Worm (Caenorhabditis elegans) whole organism, L1 larva: ENCODE data around the gene tag-335.

Experiments used
- C16A3.4 ChIP-seq: fragments of 150-350 bp; optimal IDR thresholded peaks from 2 replicates; lab custom pipeline; 2014; ENCODE audit warnings: missing biosample characterization, missing genetic modification characterization
- F16B12.6 ChIP-seq: fragments of 150-350 bp; optimal IDR thresholded peaks from 2 replicates; lab custom pipeline; 2014; ENCODE audit warnings: missing biosample characterization, missing genetic modification characterization
- Y116A8C.19 ChIP-seq: sonication (generic microtip); optimal IDR thresholded peaks from 2 replicates; lab custom pipeline; 2016; ENCODE audit warnings: missing compliant biosample characterization, missing genetic modification characterization, borderline replicate concordance
- alr-1 ChIP-seq: fragments of 200-800 bp; sonication (Bioruptor generic); optimal IDR thresholded peaks from 2 replicates; lab custom pipeline; 2018; ENCODE audit warnings: borderline replicate concordance, mild to moderate bottlenecking, missing genetic modification characterization, missing compliant biosample characterization
- ama-1 ChIP-seq: fragments of 150-350 bp; optimal IDR thresholded peaks from 2 replicates; lab custom pipeline; 2014
- blmp-1 ChIP-seq: fragments of 150-350 bp; optimal IDR thresholded peaks from 2 replicates; lab custom pipeline; 2014; ENCODE audit warnings: missing biosample characterization, missing genetic modification characterization
- dpl-1 ChIP-seq, 3 experiments: fragments of 150-350 bp in 2 of 3; sonication (generic microtip) in 1 of 3; optimal IDR thresholded peaks; 2 replicates each; lab custom pipeline; 2014 to 2017; ENCODE audit warnings: missing biosample characterization in 3 of 3, missing genetic modification characterization in 3 of 3, missing genetic modification reagents in 3 of 3
- dsc-1 ChIP-seq: sonication (generic microtip); optimal IDR thresholded peaks from 2 replicates; lab custom pipeline; 2016; ENCODE audit warnings: mild to moderate bottlenecking, missing genetic modification characterization, missing compliant biosample characterization
- efl-1 ChIP-seq, 4 experiments: fragments of 150-350 bp; optimal IDR thresholded peaks in 3 of 4; peaks in 1 of 4; 1 replicate in 1 of 4; 2 replicates in 3 of 4; lab custom pipeline; 2014; ENCODE audit warnings: missing biosample characterization in 2 of 4, missing genetic modification characterization in 2 of 4, missing genetic modification reagents in 2 of 4
- efl-3 ChIP-seq: fragments of 200-800 bp; sonication (Bioruptor generic); optimal IDR thresholded peaks from 2 replicates; lab custom pipeline; 2018; ENCODE audit warnings: mild to moderate bottlenecking, missing genetic modification characterization, missing compliant biosample characterization
- egl-13 ChIP-seq: sonication (generic microtip); optimal IDR thresholded peaks from 2 replicates; lab custom pipeline; 2016; ENCODE audit warnings: missing genotype, missing genetic modification reagents, missing genetic modification characterization, missing compliant biosample characterization
- egl-27 ChIP-seq, 2 experiments: fragments of 150-350 bp in 1 of 2; sonication (generic microtip); optimal IDR thresholded peaks; 3 replicates each; lab custom pipeline; 2017 to 2018; ENCODE audit warnings: missing biosample characterization in 2 of 2, missing genetic modification characterization in 2 of 2, missing genetic modification reagents in 2 of 2
- ets-5 ChIP-seq: fragments of 200-800 bp; sonication (Bioruptor generic); IDR thresholded peaks from 2 replicates; pipeline ENCODE4 v1.3.6; 2022; ENCODE audit warnings: missing genetic modification characterization, missing compliant biosample characterization
- fkh-8 ChIP-seq: sonication (generic microtip); optimal IDR thresholded peaks from 2 replicates; lab custom pipeline; 2016; ENCODE audit warnings: mild to moderate bottlenecking, missing genetic modification characterization, missing compliant biosample characterization
- fos-1 ChIP-seq: fragments of 150-350 bp; optimal IDR thresholded peaks from 2 replicates; lab custom pipeline; 2014; ENCODE audit warnings: missing biosample characterization, missing genetic modification characterization
- grh-1 ChIP-seq: fragments of 200-800 bp; sonication (Bioruptor generic); IDR thresholded peaks from 2 replicates; pipeline ENCODE4 v1.3.6; 2022; ENCODE audit warnings: missing genetic modification reagents, missing genetic modification characterization, missing compliant biosample characterization
- jun-1 ChIP-seq: fragments of 150-350 bp; optimal IDR thresholded peaks from 2 replicates; lab custom pipeline; 2014; ENCODE audit warnings: missing biosample characterization, missing genetic modification reagents, missing genetic modification characterization
- lin-14 ChIP-seq: fragments of 200-800 bp; sonication (Bioruptor generic); optimal IDR thresholded peaks from 2 replicates; lab custom pipeline; 2018; ENCODE audit warnings: mild to moderate bottlenecking, missing genetic modification characterization, moderate library complexity, missing compliant biosample characterization
- lin-39 ChIP-seq: fragments of 150-350 bp; optimal IDR thresholded peaks from 2 replicates; lab custom pipeline; 2014; ENCODE audit warnings: missing biosample characterization, missing genetic modification reagents, missing genetic modification characterization
- mab-9 ChIP-seq: fragments of 200-800 bp; sonication (Bioruptor generic); IDR thresholded peaks from 2 replicates; pipeline ENCODE4 v1.3.6; 2022; ENCODE audit warnings: missing genetic modification reagents, missing genetic modification characterization, missing compliant biosample characterization
- nhr-20 ChIP-seq: sonication (generic microtip); optimal IDR thresholded peaks from 2 replicates; lab custom pipeline; 2016; ENCODE audit warnings: mild to moderate bottlenecking, missing genetic modification characterization, missing compliant biosample characterization
- nhr-28 ChIP-seq: fragments of 150-350 bp; optimal IDR thresholded peaks from 2 replicates; lab custom pipeline; 2014; ENCODE audit warnings: missing biosample characterization, missing genetic modification characterization
- nhr-85 ChIP-seq: sonication (generic microtip); peaks from one replicate; lab custom pipeline; 2016; ENCODE audit warnings: missing genetic modification characterization, inconsistent platforms, missing compliant biosample characterization
- nhr-90 ChIP-seq: sonication (generic microtip); optimal IDR thresholded peaks from 2 replicates; lab custom pipeline; 2016; ENCODE audit warnings: mild to moderate bottlenecking, missing genetic modification characterization, missing compliant biosample characterization; ENCODE audit not compliant: poor library complexity
- pax-3 ChIP-seq: fragments of 200-800 bp; sonication (Bioruptor generic); optimal IDR thresholded peaks from 2 replicates; lab custom pipeline; 2018; ENCODE audit warnings: mild to moderate bottlenecking, missing genetic modification characterization, moderate library complexity, missing compliant biosample characterization
- pqm-1 ChIP-seq: sonication (generic microtip); optimal IDR thresholded peaks from 3 replicates; lab custom pipeline; 2017; ENCODE audit warnings: missing biosample characterization, missing genetic modification characterization
- rnt-1 ChIP-seq: sonication (generic microtip); optimal IDR thresholded peaks from 2 replicates; lab custom pipeline; 2016; ENCODE audit warnings: mild to moderate bottlenecking, missing genetic modification characterization, moderate library complexity, missing compliant biosample characterization
- sox-4 ChIP-seq: sonication (generic microtip); optimal IDR thresholded peaks from 2 replicates; lab custom pipeline; 2016; ENCODE audit warnings: missing genetic modification characterization, missing compliant biosample characterization
- swsn-7 ChIP-seq: sonication (generic microtip); optimal IDR thresholded peaks from 2 replicates; lab custom pipeline; 2016; ENCODE audit warnings: missing genetic modification characterization, missing compliant biosample characterization
- unc-98 ChIP-seq: fragments of 200-800 bp; sonication (Bioruptor generic); IDR thresholded peaks from 2 replicates; pipeline ENCODE4 v1.3.6; 2022; ENCODE audit warnings: missing genetic modification characterization, missing compliant biosample characterization
- xbp-1 ChIP-seq: sonication (generic microtip); optimal IDR thresholded peaks from 2 replicates; lab custom pipeline; 2016; ENCODE audit warnings: missing genetic modification characterization, missing compliant biosample characterization
- ztf-11 ChIP-seq, 2 experiments: sonication (generic microtip); optimal IDR thresholded peaks; 2 replicates each; lab custom pipeline; 2016 to 2017; ENCODE audit warnings: missing genetic modification characterization in 2 of 2, missing biosample characterization in 1 of 2, missing compliant biosample characterization in 1 of 2

The tag-335 gene

DNA sequence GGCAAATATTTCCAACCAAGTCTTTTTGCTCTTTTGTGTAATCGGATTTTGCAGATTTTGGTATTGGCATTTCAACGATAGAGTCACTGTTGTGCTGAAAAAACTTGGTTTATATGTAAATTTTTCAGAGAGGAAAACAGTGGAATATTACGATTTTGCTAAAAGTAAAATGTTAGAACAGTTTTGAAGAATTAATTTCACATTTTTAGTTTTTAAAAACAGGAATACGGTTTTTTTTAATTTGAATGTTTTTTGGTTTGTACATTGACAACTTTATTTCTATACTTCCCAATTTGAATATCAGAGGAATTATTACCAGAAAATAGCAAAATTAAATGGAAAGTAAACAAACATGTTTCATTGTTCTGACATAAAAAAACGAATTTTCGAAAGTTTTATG, 25.8 kb downstream of the tag-335 start, which contains the start of gene dnj-26:
Gene dnj-26 (minus strand): TSS at position 101 of the 400 bp plus-strand sequence.
- TF ChIP-seq efl-1 (optimal IDR thresholded peaks at IDR 0.05; lab: Kevin White, UChicago) (no peak), efl-1 (GFP tag; optimal IDR thresholded peaks at IDR 0.05 in 1 of 2; lab: Kevin White, UChicago) (peak in 1 of 2 experiments; percentile 59), fos-1 (tag; lab: Kevin White, UChicago) (no peak), swsn-7 (tag; lab: Kevin White, UChicago) (no peak), lin-14 (GFP tag; lab: Kevin White, UChicago) (no peak)

DNA sequence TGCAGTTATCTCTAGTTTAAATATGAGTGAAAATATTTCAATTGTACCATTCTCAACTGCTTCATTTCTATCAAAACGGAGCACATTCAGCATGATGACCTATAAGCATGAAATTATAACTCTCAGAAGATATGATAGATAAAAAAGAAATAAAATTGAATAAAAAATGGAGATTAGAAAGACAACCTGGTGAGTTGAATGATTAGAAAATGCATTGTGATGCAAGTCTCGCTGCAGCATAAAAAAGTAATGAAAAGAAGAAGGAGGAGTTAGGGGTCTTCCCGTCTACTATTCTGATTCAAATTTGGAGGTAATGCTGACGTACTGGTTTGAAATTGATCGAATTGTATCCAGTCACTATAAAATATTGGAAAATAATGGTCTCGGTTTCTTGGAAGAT, 33.7 kb downstream of the tag-335 start, which contains the start of gene sre-15:
Gene sre-15 (minus strand): TSS at position 101 of the 400 bp plus-strand sequence.
- no peak for TF ChIP-seq xbp-1
- TF ChIP-seq dsc-1 (tag; lab: Kevin White, UChicago), result peak; percentile 6
- no peak for TF ChIP-seq rnt-1 (tag; lab: Kevin White, UChicago)
- TF ChIP-seq efl-1 (optimal IDR thresholded peaks at IDR 0.05; lab: Kevin White, UChicago), result no peak
- peak in 1 of 2 experiments; percentile 58 for TF ChIP-seq efl-1 (GFP tag; optimal IDR thresholded peaks at IDR 0.05 in 1 of 2; lab: Kevin White, UChicago)

DNA sequence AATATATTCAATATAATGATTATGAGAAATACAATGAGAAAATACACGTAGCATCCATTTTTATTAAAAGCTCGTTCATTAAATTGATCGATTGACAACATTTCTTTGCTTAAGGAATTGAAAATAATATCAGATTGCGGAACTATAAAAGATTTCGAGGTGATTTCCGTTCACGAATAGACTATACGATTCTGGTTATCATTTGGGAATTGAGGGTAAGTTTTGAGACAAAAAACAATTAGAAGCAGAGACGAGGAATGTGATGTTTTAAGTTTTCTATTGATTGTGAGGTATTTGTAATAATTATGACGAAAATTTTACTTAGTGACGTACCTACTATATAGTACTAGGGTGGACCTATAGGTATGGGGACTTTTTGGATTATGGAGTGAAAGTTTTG, 39.5 kb downstream of the tag-335 start, which contains the start of gene sre-19:
Gene sre-19 (minus strand): TSS at position 101 of the 400 bp plus-strand sequence.
- TF ChIP-seq nhr-20 (tag; lab: Kevin White, UChicago) (no peak), blmp-1 (tag; lab: Kevin White, UChicago) (no peak), mab-9 (GFP tag; lab: Robert Waterston, UW) (no peak), F16B12.6 (tag; lab: Kevin White, UChicago) (no peak), pax-3 (tag; lab: Kevin White, UChicago) (no peak), egl-27 (tag; optimal IDR thresholded peaks at IDR 0.05; lab: Kevin White, UChicago) (no peak), egl-13 (no peak), nhr-28 (tag; lab: Kevin White, UChicago) (no peak), pqm-1 (tag; lab: Kevin White, UChicago) (no peak), efl-1 (optimal IDR thresholded peaks at IDR 0.05; lab: Kevin White, UChicago) (no peak), efl-1 (GFP tag; optimal IDR thresholded peaks at IDR 0.05 in 1 of 2; lab: Kevin White, UChicago) (no peak)

DNA sequence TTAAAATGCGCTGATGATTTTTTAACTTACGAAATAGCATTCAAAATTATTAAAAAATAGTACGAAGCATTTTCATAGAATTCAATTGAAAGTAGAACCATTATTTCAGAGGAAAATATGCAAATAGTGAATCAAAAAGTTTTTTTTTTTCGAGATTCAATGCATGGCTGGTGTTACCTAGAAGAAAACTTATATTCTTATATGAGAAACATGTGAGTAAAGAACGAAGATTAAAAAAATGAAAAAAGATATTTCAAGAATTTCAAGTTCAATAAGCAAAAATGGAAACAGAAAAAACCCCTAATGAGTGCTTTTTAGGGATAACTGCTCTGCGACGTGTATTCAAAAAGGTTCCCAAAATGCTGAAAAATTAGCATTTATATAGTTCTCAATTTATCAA, 42.4 kb downstream of the tag-335 start, which contains the start of gene sre-16:
Gene sre-16 (minus strand): TSS at position 101 of the 400 bp plus-strand sequence.
- no peak for TF ChIP-seq efl-3 (GFP tag; lab: Kevin White, UChicago)
- no peak for TF ChIP-seq alr-1 (tag; lab: Kevin White, UChicago)
- no peak for TF ChIP-seq fos-1 (tag; lab: Kevin White, UChicago)
- no peak for TF ChIP-seq unc-98
- peak; percentile 31 for TF ChIP-seq fkh-8 (tag; lab: Kevin White, UChicago)
- TF ChIP-seq Y116A8C.19, result no peak
- no peak for TF ChIP-seq ets-5 (GFP tag; lab: Robert Waterston, UW)
- no peak for TF ChIP-seq sox-4 (tag; lab: Kevin White, UChicago)
- no peak for TF ChIP-seq lin-39

DNA sequence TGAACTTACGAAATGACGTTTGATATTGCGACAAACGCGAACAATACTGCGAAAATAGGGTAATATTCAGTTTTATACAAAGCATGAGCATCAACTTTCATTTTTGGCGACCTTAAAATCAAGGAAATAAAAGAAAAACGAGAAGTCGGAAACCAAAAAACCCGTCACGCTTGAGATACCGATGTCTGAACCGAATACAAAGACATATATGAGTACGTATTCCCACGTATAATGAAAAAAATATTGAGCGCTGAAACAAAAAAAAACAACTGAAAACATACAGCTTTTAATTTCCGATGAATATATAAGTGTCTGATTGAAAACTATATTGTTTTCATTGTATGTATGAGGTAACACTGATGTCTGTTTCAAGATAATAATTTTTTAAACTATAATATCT, 48.7 kb downstream of the tag-335 start, which contains the start of gene sre-18:
Gene sre-18 (minus strand): TSS at position 101 of the 400 bp plus-strand sequence.
- TF ChIP-seq grh-1 (GFP tag; lab: Robert Waterston, UW) (no peak), dpl-1 (GFP tag; optimal IDR thresholded peaks at IDR 0.05; lab: Kevin White, UChicago) (no peak)

DNA sequence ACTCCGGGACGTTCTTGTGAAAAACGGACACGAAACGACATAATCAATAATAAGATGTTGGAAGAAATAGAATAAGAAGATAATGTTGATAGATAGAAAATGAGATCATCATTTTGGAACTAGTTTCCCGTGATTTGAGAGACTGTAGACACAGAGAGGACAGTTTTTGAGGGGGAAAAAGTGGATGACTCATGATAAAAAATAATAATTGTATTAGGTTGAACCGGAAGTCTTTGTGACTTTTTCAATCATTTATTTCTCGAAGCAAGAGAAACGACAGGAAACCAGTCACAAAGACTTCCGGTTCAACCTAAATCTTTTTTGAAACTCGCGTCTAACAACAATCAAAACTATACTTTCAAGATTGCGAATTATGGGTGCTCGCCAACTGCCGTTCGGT, 51.4 kb downstream of the tag-335 start, which contains the start of gene mlt-3:
Gene mlt-3 (minus strand): TSS at position 101 of the 400 bp plus-strand sequence.
- no peak for TF ChIP-seq efl-1 (optimal IDR thresholded peaks at IDR 0.05; lab: Kevin White, UChicago)
- TF ChIP-seq efl-1 (GFP tag; optimal IDR thresholded peaks at IDR 0.05 in 1 of 2; lab: Kevin White, UChicago), result no peak
- TF ChIP-seq nhr-90, result no peak
- TF ChIP-seq ama-1, result no peak
- peak; percentile 20 for TF ChIP-seq nhr-85 (tag; lab: Kevin White, UChicago)
- no peak for TF ChIP-seq F16B12.6 (tag; lab: Kevin White, UChicago)
- TF ChIP-seq C16A3.4 (tag; lab: Kevin White, UChicago), result no peak
- no peak for TF ChIP-seq ztf-11 (tag; optimal IDR thresholded peaks at IDR 0.05; lab: Kevin White, UChicago)
- no peak for TF ChIP-seq jun-1
- TF ChIP-seq blmp-1 (tag; lab: Kevin White, UChicago), result peak; percentile 21
